Fruit fly (Drosophila melanogaster): ENCODE results near the gene Ada.

DNA sequence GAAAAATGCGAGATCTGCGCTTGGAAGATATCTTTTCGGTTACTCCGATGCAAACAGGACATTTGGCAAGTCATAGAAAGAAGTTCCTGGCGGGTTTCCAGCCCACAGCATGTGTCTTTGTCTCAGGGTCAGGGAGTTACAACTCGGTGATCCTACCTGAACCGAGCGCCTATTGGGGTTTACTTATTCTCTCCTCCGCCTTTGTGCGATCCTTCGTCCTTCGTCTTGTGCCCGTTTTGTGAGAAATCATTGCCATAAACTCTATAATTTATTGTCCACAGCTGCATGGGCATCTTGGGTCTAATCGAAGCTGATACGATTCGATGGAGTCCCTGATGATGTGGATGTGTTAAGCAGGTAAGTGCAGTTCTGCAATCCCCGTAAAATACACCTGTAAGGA lies 27.0 kb upstream of the Ada start:
- TF ChIP-seq Eip75B (GFP tag; optimal IDR thresholded peaks at IDR 0.05) (no peak), CG3919 (GFP tag; optimal IDR thresholded peaks at IDR 0.05) (no peak), OdsH (GFP tag; optimal IDR thresholded peaks at IDR 0.05) (no peak), CG6808 (GFP tag; optimal IDR thresholded peaks at IDR 0.05) (no peak), CG6854 (GFP tag; optimal IDR thresholded peaks at IDR 0.05) (no peak), esn (GFP tag; optimal IDR thresholded peaks at IDR 0.05) (no peak), topi (GFP tag; optimal IDR thresholded peaks at IDR 0.05) (no peak), Eip93F (GFP tag; optimal IDR thresholded peaks at IDR 0.05) (no peak), CG16779 (tag; optimal IDR thresholded peaks at IDR 0.05) (no peak), CG31627 (GFP tag; optimal IDR thresholded peaks at IDR 0.05) (no peak), CG11762 (GFP tag; optimal IDR thresholded peaks at IDR 0.05; ENCODE audit: insufficient read depth) (no peak), CG11902 (GFP tag; optimal IDR thresholded peaks at IDR 0.05) (no peak), CG6792 (GFP tag; optimal IDR thresholded peaks at IDR 0.05) (no peak), Blimp-1 (GFP tag; optimal IDR thresholded peaks at IDR 0.05) (no peak)
